Fruit fly (Drosophila melanogaster) whole organism, wandering third instar larva: ENCODE data around the gene Fur1.

Source experiments
- CrebA ChIP-seq: fragments of 200-800 bp; sonication (Bioruptor generic); optimal IDR thresholded peaks from 2 replicates; lab custom pipeline; 2016; ENCODE audit warnings: missing biosample characterization, mild to moderate bottlenecking, missing genetic modification characterization, borderline replicate concordance
- Dif ChIP-seq: fragments of 200-275, 200-300 bp; sonication (Bioruptor generic); optimal IDR thresholded peaks from 2 replicates; lab custom pipeline; 2018; ENCODE audit warnings: missing biosample characterization, missing genetic modification characterization; ENCODE audit not compliant: partially characterized antibody
- HLH106 ChIP-seq: fragments of 200-800 bp; optimal IDR thresholded peaks from 3 replicates; lab custom pipeline; 2019; ENCODE audit warnings: missing biosample characterization, mild to moderate bottlenecking, missing genetic modification characterization, moderate library complexity
- Hnf4 ChIP-seq: fragments of 200-800 bp; sonication (Bioruptor generic); optimal IDR thresholded peaks from 2 replicates; lab custom pipeline; 2016; ENCODE audit warnings: missing biosample characterization, mild to moderate bottlenecking, missing genetic modification characterization
- Jra ChIP-seq: sonication (Bioruptor generic); optimal IDR thresholded peaks from 2 replicates; lab custom pipeline; 2016; ENCODE audit warnings: missing biosample characterization, missing genetic modification characterization
- Sp1 ChIP-seq: fragments of 200-800 bp; sonication (Bioruptor generic); optimal IDR thresholded peaks from 3 replicates; lab custom pipeline; 2019; ENCODE audit warnings: missing biosample characterization, mild to moderate bottlenecking, missing genetic modification characterization, moderate library complexity
- usp ChIP-seq: fragments of >200 bp; optimal IDR thresholded peaks from 2 replicates; lab custom pipeline; 2017; ENCODE audit warnings: missing biosample characterization, missing genetic modification characterization
- woc ChIP-seq: sonication (Bioruptor generic); optimal IDR thresholded peaks from 2 replicates; lab custom pipeline; 2016; ENCODE audit warnings: missing biosample characterization, mild to moderate bottlenecking, missing genetic modification characterization

DNA sequence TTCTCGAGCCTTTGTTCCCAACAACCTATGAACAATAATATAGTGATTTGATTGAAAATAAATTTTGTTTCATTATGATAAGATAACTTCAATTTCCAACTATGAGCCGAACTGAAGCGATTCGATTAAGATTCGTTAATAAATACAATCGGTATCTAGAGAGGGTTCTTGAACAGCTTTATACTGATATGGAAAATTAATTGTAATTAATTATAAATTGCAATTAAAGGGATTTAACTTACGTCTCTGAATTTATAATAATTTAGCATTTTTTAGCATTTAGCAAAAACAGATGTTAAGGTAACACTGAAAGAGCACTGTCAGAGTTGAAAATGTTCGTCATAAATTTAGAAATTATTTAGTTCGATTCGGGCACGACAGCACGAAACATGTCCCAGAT is 33.1 kb upstream of the Fur1 start, which contains the start of gene CG5111:
- TF ChIP-seq Sp1 (GFP tag; lab: Kevin White, UChicago) (no peak), Dif (GFP tag; lab: Kevin White, UChicago) (no peak), CrebA (GFP tag; lab: Kevin White, UChicago) (no peak), HLH106 (no peak), woc (GFP tag; lab: Kevin White, UChicago) (no peak), Jra (GFP tag; lab: Kevin White, UChicago) (no peak), Hnf4 (GFP tag; lab: Kevin White, UChicago) (no peak), usp (no peak)
